Worm (Caenorhabditis elegans): Measurements from ENCODE around the gene lin-38.

- TF ChIP-seq ces-1 (GFP tag; optimal IDR thresholded peaks at IDR 0.05), result no peak
- no peak for TF ChIP-seq unc-62 (GFP tag; optimal IDR thresholded peaks at IDR 0.05)
- TF ChIP-seq elt-1 (tag; optimal IDR thresholded peaks at IDR 0.05; ENCODE audit: borderline replicate concordance, insufficient read depth), result no peak
- no peak for TF ChIP-seq nhr-12 (tag; optimal IDR thresholded peaks at IDR 0.05)
- TF ChIP-seq lsy-2 (tag; optimal IDR thresholded peaks at IDR 0.05), result no peak
- no peak for TF ChIP-seq elt-3 (tag; optimal IDR thresholded peaks at IDR 0.05)
- TF ChIP-seq ztf-11 (tag; optimal IDR thresholded peaks at IDR 0.05), result no peak
- TF ChIP-seq snpc-4 (tag; optimal IDR thresholded peaks at IDR 0.05), result no peak
Measured at ce11 chrII:13627001-13627400, 51.3 kb downstream of the lin-38 start, which contains the start of gene gst-19.
